Worm (Caenorhabditis elegans): ENCODE data around the gene R10E4.3.

The R10E4.3 gene

ce11 chrIII:4277762-4278161 is 9.5 kb downstream of the R10E4.3 start:
- TF ChIP-seq blmp-1 (tag; optimal IDR thresholded peaks at IDR 0.05): no peak
- no peak for TF ChIP-seq ets-5 (GFP tag; IDR thresholded peaks at IDR 0.05)
- TF ChIP-seq nhr-19 (GFP tag; conservative IDR thresholded peaks at IDR 0.05): no peak
- no peak for TF ChIP-seq nhr-76 (tag; optimal IDR thresholded peaks at IDR 0.05)
- no peak for TF ChIP-seq nhr-47 (tag; optimal IDR thresholded peaks at IDR 0.05)
- no peak for TF ChIP-seq ceh-90 (tag; optimal IDR thresholded peaks at IDR 0.05)
- no peak for TF ChIP-seq nhr-12 (tag; optimal IDR thresholded peaks at IDR 0.05)
- TF ChIP-seq vab-15 (tag; optimal IDR thresholded peaks at IDR 0.05): no peak
- TF ChIP-seq lin-15B (tag; optimal IDR thresholded peaks at IDR 0.05): no peak
- TF ChIP-seq unc-130 (tag; optimal IDR thresholded peaks at IDR 0.05): no peak
- no peak for TF ChIP-seq isw-1 (GFP tag; IDR thresholded peaks at IDR 0.05)
- TF ChIP-seq pax-3 (tag; optimal IDR thresholded peaks at IDR 0.05): no peak
- TF ChIP-seq lir-3 (tag; optimal IDR thresholded peaks at IDR 0.05; ENCODE audit: poor library complexity): no peak
- TF ChIP-seq fkh-8 (tag; optimal IDR thresholded peaks at IDR 0.05): no peak
- TF ChIP-seq skn-1 (tag; optimal IDR thresholded peaks at IDR 0.05): no peak
- no peak for TF ChIP-seq ztf-4 (tag; optimal IDR thresholded peaks at IDR 0.05)
- no peak for TF ChIP-seq egl-13 (tag; optimal IDR thresholded peaks at IDR 0.05)
- TF ChIP-seq unc-30 (tag; optimal IDR thresholded peaks at IDR 0.05): no peak

- TF ChIP-seq lin-39 (tag; optimal IDR thresholded peaks at IDR 0.05) (no peak), ceh-8 (GFP tag; optimal IDR thresholded peaks at IDR 0.05) (no peak), nhr-85 (tag) (no peak), sptf-1 (tag; optimal IDR thresholded peaks at IDR 0.05) (no peak), fos-1 (tag; optimal IDR thresholded peaks at IDR 0.05) (no peak), lsy-2 (tag; optimal IDR thresholded peaks at IDR 0.05) (no peak), nhr-19 (GFP tag; conservative IDR thresholded peaks at IDR 0.05) (no peak), nhr-71 (tag; optimal IDR thresholded peaks at IDR 0.05) (no peak), efl-1 (optimal IDR thresholded peaks at IDR 0.05) (no peak), efl-1 (GFP tag; optimal IDR thresholded peaks at IDR 0.05 in 1 of 2) (no peak), snu-23 (GFP tag; optimal IDR thresholded peaks at IDR 0.05) (no peak), F16B12.6 (tag; optimal IDR thresholded peaks at IDR 0.05) (no peak), lir-3 (tag; optimal IDR thresholded peaks at IDR 0.05; ENCODE audit: poor library complexity) (no peak), grh-1 (GFP tag; IDR thresholded peaks at IDR 0.05) (no peak), blmp-1 (tag; optimal IDR thresholded peaks at IDR 0.05) (no peak)
These were observed 11.0 kb downstream of the R10E4.3 start for ce11 chrIII:4276277-4276676.

- TF ChIP-seq pax-3 (tag; optimal IDR thresholded peaks at IDR 0.05): no peak
- TF ChIP-seq efl-1 (optimal IDR thresholded peaks at IDR 0.05): peak in 1 of 2 experiments; percentile 38
- peak; percentile 54 to 96 for TF ChIP-seq efl-1 (GFP tag; optimal IDR thresholded peaks at IDR 0.05 in 1 of 2)
- peak; percentile 31 for TF ChIP-seq nhr-85 (tag)
- no peak for TF ChIP-seq C16A3.4 (tag; optimal IDR thresholded peaks at IDR 0.05)
- TF ChIP-seq dpl-1 (GFP tag; optimal IDR thresholded peaks at IDR 0.05): peak; percentile 14 to 55 (median 50)
- peak; percentile 47 for TF ChIP-seq xbp-1 (tag; optimal IDR thresholded peaks at IDR 0.05)
- TF ChIP-seq alr-1 (tag; optimal IDR thresholded peaks at IDR 0.05; ENCODE audit: borderline replicate concordance): no peak
- TF ChIP-seq dsc-1 (tag; optimal IDR thresholded peaks at IDR 0.05): no peak
- TF ChIP-seq skn-1 (tag; optimal IDR thresholded peaks at IDR 0.05): no peak
- peak in 1 of 2 experiments; percentile 14 for TF ChIP-seq lsy-2 (tag; optimal IDR thresholded peaks at IDR 0.05)
- TF ChIP-seq isw-1 (GFP tag; IDR thresholded peaks at IDR 0.05): no peak
These were observed 11.6 kb downstream of the R10E4.3 start for ce11 chrIII:4275704-4276103.

ce11 chrIII:4274524-4274923 is 12.8 kb downstream of the R10E4.3 start:
- TF ChIP-seq efl-1 (optimal IDR thresholded peaks at IDR 0.05) (no peak), efl-1 (GFP tag; optimal IDR thresholded peaks at IDR 0.05 in 1 of 2) (peak in 1 of 2 experiments; percentile 49), sptf-1 (tag; optimal IDR thresholded peaks at IDR 0.05) (no peak), tlp-1 (tag; optimal IDR thresholded peaks at IDR 0.05) (no peak), nhr-19 (GFP tag; conservative IDR thresholded peaks at IDR 0.05) (no peak), hlh-17 (GFP tag; optimal IDR thresholded peaks at IDR 0.05; ENCODE audit: borderline replicate concordance) (no peak), lin-15B (tag; optimal IDR thresholded peaks at IDR 0.05) (no peak), fkh-10 (GFP tag; optimal IDR thresholded peaks at IDR 0.05) (no peak), mdl-1 (tag; optimal IDR thresholded peaks at IDR 0.05) (no peak), mab-9 (GFP tag; IDR thresholded peaks at IDR 0.05) (no peak), lin-14 (GFP tag; optimal IDR thresholded peaks at IDR 0.05) (peak; percentile 12), egl-27 (tag; optimal IDR thresholded peaks at IDR 0.05) (no peak), tbx-2 (tag; optimal IDR thresholded peaks at IDR 0.05) (no peak), ets-5 (GFP tag; IDR thresholded peaks at IDR 0.05) (no peak), xbp-1 (tag; optimal IDR thresholded peaks at IDR 0.05) (no peak)
